Worm (Caenorhabditis elegans): ENCODE results near the gene ccg-1.

DNA sequence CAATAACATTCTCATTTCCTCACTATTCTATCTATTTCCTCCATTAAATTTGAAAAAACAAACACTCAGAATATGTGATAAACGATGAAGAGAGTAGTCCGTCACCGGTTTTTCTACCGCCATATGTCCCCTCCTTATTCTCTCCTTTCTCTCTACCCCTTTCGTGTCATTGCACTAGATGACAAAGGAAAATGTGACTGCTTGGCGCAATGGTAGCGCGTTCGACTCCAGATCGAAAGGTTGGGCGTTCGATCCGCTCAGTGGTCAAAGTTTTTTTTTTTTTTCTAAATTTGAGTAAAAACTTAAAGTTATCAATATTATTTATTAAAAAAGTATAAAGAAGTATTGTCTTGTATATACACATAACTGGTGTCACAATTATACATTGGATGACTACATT is 13.9 kb upstream of the ccg-1 start:
- no peak for TF ChIP-seq mdt-29 (GFP tag; IDR thresholded peaks at IDR 0.05)
- no peak for TF ChIP-seq jun-1 (tag; optimal IDR thresholded peaks at IDR 0.05)

All from whole organism, L4 larva.